Fruit fly (Drosophila melanogaster): ENCODE measurements around the gene pn.

Gene pn

dm6 chrX:2158668-2159163 lies 22.3 kb upstream of the pn start, which contains the start of gene wapl (continued):
- no peak for TF ChIP-seq ab (GFP tag; optimal IDR thresholded peaks at IDR 0.05)
- no peak for TF ChIP-seq CG31365 (tag; optimal IDR thresholded peaks at IDR 0.05)
- TF ChIP-seq CG10462 (GFP tag; optimal IDR thresholded peaks at IDR 0.05) = no peak
- TF ChIP-seq abd-A (tag; optimal IDR thresholded peaks at IDR 0.05) = peak; percentile 64
- TF ChIP-seq yki (optimal IDR thresholded peaks at IDR 0.05) = no peak
- TF ChIP-seq tna (GFP tag; IDR thresholded peaks at IDR 0.05; ENCODE audit: partially characterized antibody) = peak; percentile 93
- TF ChIP-seq CG7372 (GFP tag; IDR thresholded peaks at IDR 0.05) = no peak
- TF ChIP-seq CG31441 (GFP tag; IDR thresholded peaks at IDR 0.05) = no peak
- TF ChIP-seq C15 (GFP tag; IDR thresholded peaks at IDR 0.05) = no peak
- TF ChIP-seq CG13775 (GFP tag; optimal IDR thresholded peaks at IDR 0.05) = no peak
- no peak for TF ChIP-seq Atf6 (GFP tag; IDR thresholded peaks at IDR 0.05)
- peak; percentile 93 for TF ChIP-seq ato (GFP tag; IDR thresholded peaks at IDR 0.05; ENCODE audit: partially characterized antibody)
- no peak for TF ChIP-seq cas (GFP tag; IDR thresholded peaks at IDR 0.05)
- TF ChIP-seq wek (GFP tag; optimal IDR thresholded peaks at IDR 0.05) = no peak
- TF ChIP-seq CG14965 (GFP tag; optimal IDR thresholded peaks at IDR 0.05; ENCODE audit: borderline replicate concordance) = no peak
- no peak for TF ChIP-seq CG16815 (GFP tag; optimal IDR thresholded peaks at IDR 0.05)
- peak; percentile 61 for TF ChIP-seq stwl (tag; optimal IDR thresholded peaks at IDR 0.05)
- no peak for TF ChIP-seq lbe (GFP tag; optimal IDR thresholded peaks at IDR 0.05)
- no peak for TF ChIP-seq al (GFP tag; IDR thresholded peaks at IDR 0.05)
- peak; percentile 85 for TF ChIP-seq CG9797 (GFP tag; optimal IDR thresholded peaks at IDR 0.05)
- TF ChIP-seq Drgx (GFP tag; IDR thresholded peaks at IDR 0.05) = no peak
- no peak for TF ChIP-seq CTCF (GFP tag; optimal IDR thresholded peaks at IDR 0.05)
- peak; percentile 76 for TF ChIP-seq gfzf (GFP tag; optimal IDR thresholded peaks at IDR 0.05)
- TF ChIP-seq org-1 (GFP tag; optimal IDR thresholded peaks at IDR 0.05) = no peak
- no peak for TF ChIP-seq CG32767 (GFP tag; IDR thresholded peaks at IDR 0.05)
- no peak for TF ChIP-seq bowl (GFP tag; IDR thresholded peaks at IDR 0.05)
- no peak for TF ChIP-seq Abd-B (GFP tag; optimal IDR thresholded peaks at IDR 0.05)
- no peak for TF ChIP-seq fd102C (GFP tag; optimal IDR thresholded peaks at IDR 0.05)
- no peak for TF ChIP-seq CG18764 (GFP tag; optimal IDR thresholded peaks at IDR 0.05)
- TF ChIP-seq CG10147 (GFP tag; optimal IDR thresholded peaks at IDR 0.05) = peak; percentile 25
- TF ChIP-seq CG30403 (GFP tag; optimal IDR thresholded peaks at IDR 0.05) = peak; percentile 13
- TF ChIP-seq unc-4 (GFP tag; IDR thresholded peaks at IDR 0.05; ENCODE audit: partially characterized antibody) = peak; percentile 96
- no peak for TF ChIP-seq chm (GFP tag; IDR thresholded peaks at IDR 0.05)
- no peak for TF ChIP-seq ewg (GFP tag; optimal IDR thresholded peaks at IDR 0.05)
- no peak for TF ChIP-seq Neu2 (GFP tag; optimal IDR thresholded peaks at IDR 0.05; ENCODE audit: borderline replicate concordance)
- no peak for TF ChIP-seq TFAM (GFP tag; optimal IDR thresholded peaks at IDR 0.05)
- peak in 1 of 2 experiments; percentile 44 for TF ChIP-seq Pdp1 (GFP tag; optimal IDR thresholded peaks at IDR 0.05)
- TF ChIP-seq schlank (tag; optimal IDR thresholded peaks at IDR 0.05) = no peak
- TF ChIP-seq croc (GFP tag; conservative IDR thresholded peaks at IDR 0.05) = no peak
- 0 out of 3 replicates have a peak, but pooled peaks have one; percentile 23 for TF ChIP-seq CG11695 (GFP tag; IDR thresholded peaks at IDR 0.05)
- TF ChIP-seq Stat92E (GFP tag; optimal IDR thresholded peaks at IDR 0.05) = peak in 1 of 3 experiments; percentile 8
- TF ChIP-seq CG17612 (GFP tag; IDR thresholded peaks at IDR 0.05) = no peak
- TF ChIP-seq slou (GFP tag; optimal IDR thresholded peaks at IDR 0.05) = no peak
- no peak for TF ChIP-seq zf30C (GFP tag; optimal IDR thresholded peaks at IDR 0.05)
- TF ChIP-seq sr (GFP tag; IDR thresholded peaks at IDR 0.05) = no peak
- TF ChIP-seq Antp (GFP tag; optimal IDR thresholded peaks at IDR 0.05) = peak; percentile 48
- TF ChIP-seq her (GFP tag; optimal IDR thresholded peaks at IDR 0.05) = peak; percentile 64
- TF ChIP-seq disco-r (GFP tag; optimal IDR thresholded peaks at IDR 0.05) = no peak
- TF ChIP-seq Sox100B (GFP tag; optimal IDR thresholded peaks at IDR 0.05) = no peak
- peak; percentile 53 for TF ChIP-seq Hmr (GFP tag; optimal IDR thresholded peaks at IDR 0.05)
- TF ChIP-seq grau (tag; optimal IDR thresholded peaks at IDR 0.05) = peak; percentile 25
- no peak for TF ChIP-seq Xrp1 (GFP tag; IDR thresholded peaks at IDR 0.05)
